Fruit fly (Drosophila melanogaster) whole organism, embryonic: ENCODE measurements around the gene Usp14.

Experiments
- B-H1 ChIP-seq: fragments of 200-800 bp; sonication (Bioruptor generic); IDR thresholded peaks from 3 replicates; pipeline ENCODE4 v1.3.6; 2022; ENCODE audit warnings: missing biosample characterization, missing genetic modification characterization
- CG12219 ChIP-seq: fragments of 200-800 bp; sonication (Bioruptor generic); optimal IDR thresholded peaks from 3 replicates; lab custom pipeline; 2018; ENCODE audit warnings: missing biosample characterization, mild to moderate bottlenecking, missing genetic modification characterization
- CG12391 ChIP-seq: fragments of 200-800 bp; sonication (Bioruptor generic); optimal IDR thresholded peaks from 3 replicates; lab custom pipeline; 2018; ENCODE audit warnings: missing biosample characterization, mild to moderate bottlenecking, missing genetic modification characterization, moderate library complexity
- CG14710 ChIP-seq: fragments of 200-800 bp; sonication (Bioruptor generic); optimal IDR thresholded peaks from 3 replicates; lab custom pipeline; 2019; ENCODE audit warnings: missing biosample characterization, mild to moderate bottlenecking, missing genetic modification characterization, moderate library complexity
- CG1647 ChIP-seq: fragments of 200-800 bp; sonication (Bioruptor generic); optimal IDR thresholded peaks from 3 replicates; lab custom pipeline; 2016; ENCODE audit warnings: missing biosample characterization, missing genetic modification characterization
- CG1792 ChIP-seq: fragments of 200-800 bp; sonication (Bioruptor generic); optimal IDR thresholded peaks from 2 replicates; lab custom pipeline; 2016; ENCODE audit warnings: missing biosample characterization, missing genetic modification characterization
- CG18599 ChIP-seq: fragments of 200-800 bp; sonication (Bioruptor generic); optimal IDR thresholded peaks from 3 replicates; lab custom pipeline; 2017; ENCODE audit warnings: missing biosample characterization, missing genetic modification characterization, mild to moderate bottlenecking, moderate library complexity, missing genetic modification reagents
- CG31388 ChIP-seq: fragments of 200-800 bp; sonication (Bioruptor generic); optimal IDR thresholded peaks from 2 replicates; lab custom pipeline; 2016; ENCODE audit warnings: missing biosample characterization, missing genetic modification characterization
- CG32767 ChIP-seq: fragments of 200-800 bp; sonication (Bioruptor generic); IDR thresholded peaks from 2 replicates; pipeline ENCODE4 v1.3.6; 2022; ENCODE audit warnings: missing biosample characterization, missing genetic modification characterization
- CG34376 ChIP-seq: fragments of 200-800 bp; sonication (Bioruptor generic); optimal IDR thresholded peaks from 2 replicates; lab custom pipeline; 2018; ENCODE audit warnings: missing biosample characterization, mild to moderate bottlenecking, missing genetic modification characterization
- CG43689 ChIP-seq: fragments of 200-800 bp; sonication (Bioruptor generic); IDR thresholded peaks from 2 replicates; pipeline ENCODE4 v1.3.6; 2022; ENCODE audit warnings: missing biosample characterization, missing genetic modification characterization
- CG4404 ChIP-seq: fragments of 200-800 bp; sonication (Bioruptor generic); IDR thresholded peaks from 2 replicates; pipeline ENCODE4 v1.3.6; 2022; ENCODE audit warnings: missing biosample characterization, missing genetic modification characterization
- CG5245 ChIP-seq: fragments of 200-800 bp; sonication (Bioruptor generic); optimal IDR thresholded peaks from 3 replicates; lab custom pipeline; 2016; ENCODE audit warnings: missing biosample characterization, missing genetic modification characterization
- CG6654 ChIP-seq: fragments of 200-800 bp; sonication (Bioruptor generic); optimal IDR thresholded peaks from 2 replicates; lab custom pipeline; 2017; ENCODE audit warnings: missing biosample characterization, mild to moderate bottlenecking, missing genetic modification characterization
- CG6689 ChIP-seq: fragments of 200-800 bp; sonication (Bioruptor generic); IDR thresholded peaks from 2 replicates; pipeline ENCODE4 v1.3.6; 2022; ENCODE audit warnings: missing biosample characterization, missing genetic modification characterization
- CG7357 ChIP-seq: fragments of 200-800 bp; sonication (Bioruptor generic); IDR thresholded peaks from 3 replicates; pipeline ENCODE4 v1.3.6; 2022; ENCODE audit warnings: missing biosample characterization, missing genetic modification characterization
- CG8388 ChIP-seq: fragments of 200-800 bp; sonication (Bioruptor generic); optimal IDR thresholded peaks from 2 replicates; lab custom pipeline; 2019; ENCODE audit warnings: missing biosample characterization, mild to moderate bottlenecking, missing genetic modification characterization, moderate library complexity
- CG8765 ChIP-seq: fragments of 200-800 bp; sonication (Bioruptor generic); IDR thresholded peaks from 2 replicates; pipeline ENCODE4 v1.3.6; 2022; ENCODE audit warnings: missing biosample characterization, missing genetic modification characterization
- CG9437 ChIP-seq: fragments of 200-800 bp; sonication (Bioruptor generic); optimal IDR thresholded peaks from 2 replicates; lab custom pipeline; 2018; ENCODE audit warnings: missing biosample characterization, mild to moderate bottlenecking, missing genetic modification characterization
- CG9609 ChIP-seq: fragments of 200-800 bp; sonication (Bioruptor generic); optimal IDR thresholded peaks from 3 replicates; lab custom pipeline; 2016; ENCODE audit warnings: missing biosample characterization, missing genetic modification characterization
- D19B ChIP-seq: fragments of 200-800 bp; sonication (Bioruptor generic); optimal IDR thresholded peaks from 2 replicates; lab custom pipeline; 2017; ENCODE audit warnings: missing biosample characterization, mild to moderate bottlenecking, missing genetic modification characterization
- Dref ChIP-seq: fragments of 200-800 bp; sonication (Bioruptor generic); IDR thresholded peaks from 2 replicates; pipeline ENCODE4 v1.3.6; 2022; ENCODE audit warnings: missing biosample characterization, missing genetic modification characterization
- Eip74EF ChIP-seq, 2 experiments: fragments of 200-800 bp in 1 of 2; fragments of >200 bp in 1 of 2; sonication (Bioruptor generic) in 1 of 2; optimal IDR thresholded peaks; 2 replicates each; lab custom pipeline; 2017 to 2019; ENCODE audit warnings: missing biosample characterization in 2 of 2, missing genetic modification characterization in 2 of 2, mild to moderate bottlenecking in 1 of 2, moderate library complexity in 1 of 2
- Fer1 ChIP-seq: fragments of 200-800 bp; sonication (Bioruptor generic); optimal IDR thresholded peaks from 2 replicates; lab custom pipeline; 2017; ENCODE audit warnings: missing biosample characterization, mild to moderate bottlenecking, missing genetic modification characterization
- HLH54F ChIP-seq: fragments of 200-800 bp; sonication (Bioruptor generic); optimal IDR thresholded peaks from 3 replicates; lab custom pipeline; 2016; ENCODE audit warnings: missing biosample characterization, missing genetic modification characterization
- Hr78 ChIP-seq, 2 experiments: fragments of 200-800 bp in 1 of 2; fragments of >200 bp in 1 of 2; sonication (Bioruptor generic) in 1 of 2; optimal IDR thresholded peaks; 2 replicates each; lab custom pipeline; 2017 to 2019; ENCODE audit warnings: missing biosample characterization in 2 of 2, missing genetic modification characterization in 2 of 2, mild to moderate bottlenecking in 1 of 2, moderate library complexity in 1 of 2
- MTF-1 ChIP-seq: fragments of 200-800 bp; sonication (Bioruptor generic); optimal IDR thresholded peaks from 2 replicates; lab custom pipeline; 2018; ENCODE audit warnings: missing biosample characterization, mild to moderate bottlenecking, missing genetic modification characterization, borderline replicate concordance
- NFAT ChIP-seq: fragments of 200-800 bp; sonication (Bioruptor generic); IDR thresholded peaks from 2 replicates; pipeline ENCODE4 v1.3.6; 2022; ENCODE audit warnings: missing biosample characterization, missing genetic modification characterization
- Neu2 ChIP-seq: fragments of 200-800 bp; sonication (Bioruptor generic); optimal IDR thresholded peaks from 3 replicates; lab custom pipeline; 2016; ENCODE audit warnings: missing biosample characterization, missing genetic modification characterization, borderline replicate concordance
- Pdp1 ChIP-seq, 2 experiments: fragments of 200-800 bp; sonication (Bioruptor generic); optimal IDR thresholded peaks; 3 replicates each; lab custom pipeline; 2016; ENCODE audit warnings: missing biosample characterization in 2 of 2, missing genetic modification characterization in 2 of 2, mild to moderate bottlenecking in 1 of 2, moderate library complexity in 1 of 2
- Sox100B ChIP-seq: fragments of 200-800 bp; sonication (Bioruptor generic); optimal IDR thresholded peaks from 3 replicates; lab custom pipeline; 2018; ENCODE audit warnings: missing biosample characterization, mild to moderate bottlenecking, missing genetic modification characterization
- Sry-β ChIP-seq: fragments of 200-800 bp; sonication (Bioruptor generic); optimal IDR thresholded peaks from 2 replicates; lab custom pipeline; 2018; ENCODE audit warnings: missing biosample characterization, mild to moderate bottlenecking, missing genetic modification characterization, moderate library complexity
- ab ChIP-seq: fragments of 200-800 bp; sonication (Bioruptor generic); optimal IDR thresholded peaks from 2 replicates; lab custom pipeline; 2016; ENCODE audit warnings: missing biosample characterization, missing genetic modification characterization
- crol ChIP-seq: fragments of 200-800 bp; sonication (Bioruptor generic); IDR thresholded peaks from 2 replicates; pipeline ENCODE4 v1.3.6; 2022; ENCODE audit warnings: missing biosample characterization, missing genetic modification characterization
- dati ChIP-seq: fragments of 200-800 bp; sonication (Bioruptor generic); IDR thresholded peaks from 2 replicates; pipeline ENCODE4 v1.3.6; 2022; ENCODE audit warnings: missing biosample characterization, missing genetic modification characterization
- ems ChIP-seq: fragments of 200-800 bp; sonication (Bioruptor generic); optimal IDR thresholded peaks from 3 replicates; lab custom pipeline; 2016; ENCODE audit warnings: missing biosample characterization, missing genetic modification characterization
- fd96Cb ChIP-seq: fragments of 200-800 bp; sonication (Bioruptor generic); optimal IDR thresholded peaks from 2 replicates; lab custom pipeline; 2018; ENCODE audit warnings: missing biosample characterization, mild to moderate bottlenecking, missing genetic modification characterization, moderate library complexity
- grn ChIP-seq: fragments of 200-800 bp; sonication (Bioruptor generic); optimal IDR thresholded peaks from 3 replicates; lab custom pipeline; 2017; ENCODE audit warnings: missing biosample characterization, missing genetic modification characterization
- otp ChIP-seq: fragments of 200-800 bp; sonication (Bioruptor generic); IDR thresholded peaks from 3 replicates; pipeline ENCODE4, ENCODE4 v1.3.6; 2022; ENCODE audit warnings: missing biosample characterization, missing genetic modification characterization
- pan ChIP-seq, 4 experiments: fragments of >200 bp in 3 of 4; fragments of 200-800 bp in 1 of 4; sonication (Bioruptor generic) in 1 of 4; optimal IDR thresholded peaks in 3 of 4; IDR thresholded peaks in 1 of 4; 2 replicates each; pipeline versions ENCODE4 v1.3.6 to Lab custom; 2017 to 2022; ENCODE audit warnings: missing biosample characterization in 2 of 4, missing genetic modification characterization in 2 of 4, mixed read lengths in 1 of 4
- pita ChIP-seq: fragments of 200-800 bp; sonication (Bioruptor generic); optimal IDR thresholded peaks from 2 replicates; lab custom pipeline; 2017; ENCODE audit warnings: missing biosample characterization, mild to moderate bottlenecking, missing genetic modification characterization
- repo ChIP-seq: fragments of 200-800 bp; sonication (Bioruptor generic); optimal IDR thresholded peaks from 2 replicates; lab custom pipeline; 2016; ENCODE audit warnings: missing biosample characterization, missing genetic modification characterization
- sqz ChIP-seq: fragments of 200-800 bp; sonication (Bioruptor generic); optimal IDR thresholded peaks from 3 replicates; lab custom pipeline; 2018; ENCODE audit warnings: missing biosample characterization, mild to moderate bottlenecking, missing genetic modification characterization
- ssp ChIP-seq: fragments of 200-800 bp; sonication (Bioruptor generic); IDR thresholded peaks from 2 replicates; pipeline ENCODE4 v1.3.6; 2022; ENCODE audit warnings: missing biosample characterization, missing genetic modification characterization
- tna ChIP-seq: fragments of 200-800 bp; sonication (Bioruptor generic); IDR thresholded peaks from 2 replicates; pipeline ENCODE4 v1.3.6; 2022; ENCODE audit warnings: missing biosample characterization, missing genetic modification characterization; ENCODE audit not compliant: partially characterized antibody
- unpg ChIP-seq: fragments of 200-800 bp; sonication (Bioruptor generic); optimal IDR thresholded peaks from 3 replicates; lab custom pipeline; 2018; ENCODE audit warnings: missing biosample characterization, mild to moderate bottlenecking, missing genetic modification characterization, moderate library complexity
- zen ChIP-seq: fragments of 200-800 bp; sonication (Bioruptor generic); optimal IDR thresholded peaks from 3 replicates; lab custom pipeline; 2018; ENCODE audit warnings: missing biosample characterization, mild to moderate bottlenecking, missing genetic modification characterization, moderate library complexity

The Usp14 gene

dm6 chr2L:10314327-10315210 is at the start of gene Usp14, which contains the start of gene CG4972 (continued):
- TF ChIP-seq CG14710 (tag; lab: Kevin White, UChicago) (peak; percentile 64), unpg (GFP tag; lab: Kevin White, UChicago) (no peak), HLH54F (GFP tag; lab: Kevin White, UChicago) (no peak), fd96Cb (tag; lab: Kevin White, UChicago) (no peak), ems (GFP tag; lab: Kevin White, UChicago) (no peak), pita (GFP tag; lab: Kevin White, UChicago) (no peak), CG18599 (GFP tag; lab: Kevin White, UChicago) (no peak), CG34376 (GFP tag; lab: Kevin White, UChicago) (no peak), CG4404 (GFP tag; lab: Robert Waterston, UW) (no peak), MTF-1 (GFP tag; lab: Kevin White, UChicago) (no peak), CG43689 (GFP tag; lab: Robert Waterston, UW) (no peak), CG1647 (GFP tag; lab: Kevin White, UChicago) (no peak), dati (GFP tag; lab: Robert Waterston, UW) (no peak), CG6689 (GFP tag; lab: Robert Waterston, UW) (no peak), Dref (GFP tag; lab: Robert Waterston, UW) (peak; percentile 54), repo (GFP tag; lab: Kevin White, UChicago) (no peak), CG7357 (GFP tag; lab: Robert Waterston, UW) (no peak), CG9437 (no peak), ab (no peak), CG32767 (no peak), CG12391 (tag; lab: Kevin White, UChicago) (peak; percentile 38), CG1792 (GFP tag; lab: Kevin White, UChicago) (no peak), CG31388 (GFP tag; lab: Kevin White, UChicago) (no peak), NFAT (GFP tag; lab: Robert Waterston, UW) (no peak), B-H1 (GFP tag; lab: Robert Waterston, UW) (no peak), ssp (GFP tag; lab: Robert Waterston, UW) (peak; percentile 83), CG9609 (GFP tag; lab: Kevin White, UChicago) (no peak), CG5245 (no peak), tna (GFP tag; lab: Robert Waterston, UW) (no peak), CG8388 (GFP tag; lab: Kevin White, UChicago) (no peak), sqz (GFP tag; lab: Kevin White, UChicago) (no peak), CG6654 (no peak), pan (optimal IDR thresholded peaks at IDR 0.05; lab: Kevin White, UChicago) (no peak), pan (GFP tag; optimal IDR thresholded peaks at IDR 0.05 in 1 of 2, IDR thresholded peaks at IDR 0.05 in 1 of 2) (no peak), crol (GFP tag; lab: Robert Waterston, UW) (no peak), Pdp1 (GFP tag; optimal IDR thresholded peaks at IDR 0.05; lab: Kevin White, UChicago) (peak in 1 of 2 experiments; percentile 27)

DNA sequence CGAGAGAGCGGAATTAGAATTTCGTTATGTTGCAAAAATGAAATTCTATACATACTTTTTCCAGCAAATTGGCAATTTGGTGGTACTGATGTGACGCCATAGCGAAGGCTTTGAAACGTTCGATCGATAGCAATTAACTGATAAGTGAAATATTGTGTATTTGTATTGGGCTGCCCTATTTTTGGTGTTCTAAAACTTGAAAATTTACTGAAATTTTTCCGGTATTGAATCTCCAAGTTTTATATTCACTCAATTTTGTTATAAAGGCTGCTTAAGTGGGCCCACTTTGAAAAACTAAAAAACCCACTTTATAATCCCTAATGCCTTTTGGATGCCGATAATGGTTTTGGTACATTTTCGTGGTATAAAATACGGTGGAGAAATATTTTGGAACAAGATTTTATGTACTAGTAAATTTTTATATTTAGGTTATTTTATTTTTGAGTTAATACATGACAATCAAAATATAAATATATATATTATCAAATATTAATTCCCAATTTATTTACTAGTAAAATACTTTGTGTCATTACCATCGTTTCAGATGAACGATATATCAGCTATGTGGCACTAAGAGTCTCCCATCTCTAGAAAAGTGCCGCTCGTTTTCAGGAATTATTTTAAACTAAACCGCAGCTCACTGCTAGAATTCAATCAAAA is 48.3 kb upstream of the Usp14 start, which contains the start of the genes Cand1 and pim:
Gene Cand1, minus strand, starts transcription at position 300 of the 660 bp plus-strand sequence.
Gene pim, plus strand, starts transcription at position 582 of the 660 bp plus-strand sequence.
- TF ChIP-seq CG12219 (GFP tag; lab: Kevin White, UChicago): no peak
- TF ChIP-seq grn (GFP tag; lab: Kevin White, UChicago): no peak
- peak; percentile 3 for TF ChIP-seq Fer1
- TF ChIP-seq D19B (GFP tag; lab: Kevin White, UChicago): no peak
- TF ChIP-seq zen (tag; lab: Kevin White, UChicago): peak; percentile 41
- no peak for TF ChIP-seq Eip74EF (GFP tag; optimal IDR thresholded peaks at IDR 0.05; lab: Kevin White, UChicago)
- TF ChIP-seq Hr78 (GFP tag; optimal IDR thresholded peaks at IDR 0.05; lab: Kevin White, UChicago): no peak
- no peak for TF ChIP-seq CG31388 (GFP tag; lab: Kevin White, UChicago)
- no peak for TF ChIP-seq Neu2
- TF ChIP-seq otp: no peak
- no peak for TF ChIP-seq Sox100B (GFP tag; lab: Kevin White, UChicago)
- no peak for TF ChIP-seq CG8765 (GFP tag; lab: Robert Waterston, UW)
- no peak for TF ChIP-seq Sry-β (GFP tag; lab: Kevin White, UChicago)
